Worm (Caenorhabditis elegans): ENCODE data around the gene EGAP2.1.
A peak's percentile ranks its signal among the peaks of the same experiment; 100 is the strongest.

Gene EGAP2.1

ce11 chrII:5237699-5238098, 6.5 kb downstream of the EGAP2.1 start (continued):
- TF ChIP-seq Y79H2A.3 (GFP tag; conservative IDR thresholded peaks at IDR 0.05) (0 out of 2 replicates have a peak, but pooled peaks have one; percentile 28), zim-3 (tag; optimal IDR thresholded peaks at IDR 0.05) (no peak), dox-1 (GFP tag; IDR thresholded peaks at IDR 0.05) (peak; percentile 64; the same call in 1 of the 2 replicates), tbp1 (GFP tag; optimal IDR thresholded peaks at IDR 0.05) (peak; percentile 93), lin-26 (GFP tag; IDR thresholded peaks at IDR 0.05) (peak; percentile 66; the same call in 1 of the 2 replicates), madf-6 (GFP tag; IDR thresholded peaks at IDR 0.05) (peak; percentile 52; the same call in 1 of the 2 replicates), snpc-3.4 (tag; optimal IDR thresholded peaks at IDR 0.05) (peak; percentile 4), Y53F4B.3 (GFP tag; IDR thresholded peaks at IDR 0.05) (no peak), pbrm-1 (GFP tag; IDR thresholded peaks at IDR 0.05) (peak; percentile 78), B0261.1 (tag; optimal IDR thresholded peaks at IDR 0.05) (peak; percentile 82), ztf-18 (tag; optimal IDR thresholded peaks at IDR 0.05) (peak; percentile 4), hsf-1 (GFP tag; IDR thresholded peaks at IDR 0.05) (no peak), ekl-4 (GFP tag; IDR thresholded peaks at IDR 0.05) (peak; percentile 53; the same call in 1 of the 2 replicates), ceh-27 (GFP tag; optimal IDR thresholded peaks at IDR 0.05) (peak; percentile 0), nhr-90 (tag; optimal IDR thresholded peaks at IDR 0.05) (peak; percentile 1), ceh-91 (GFP tag; IDR thresholded peaks at IDR 0.05) (no peak), lsl-1 (GFP tag; optimal IDR thresholded peaks at IDR 0.05) (peak; percentile 31), K11D2.4 (GFP tag; IDR thresholded peaks at IDR 0.05) (no peak), ztf-25 (GFP tag; IDR thresholded peaks at IDR 0.05) (peak; percentile 64; the same call in 1 of the 2 replicates), chd-7 (tag; optimal IDR thresholded peaks at IDR 0.05) (no peak), rpc-1 (optimal IDR thresholded peaks at IDR 0.05) (peak; percentile 61), rpc-1 (tag; optimal IDR thresholded peaks at IDR 0.05) (peak; percentile 75), him-1 (tag; optimal IDR thresholded peaks at IDR 0.05) (peak; percentile 70), hlh-26 (GFP tag; conservative IDR thresholded peaks at IDR 0.05) (no peak), D2030.7 (GFP tag; IDR thresholded peaks at IDR 0.05) (peak; percentile 54), aptf-3 (GFP tag; IDR thresholded peaks at IDR 0.05) (no peak), attf-3 (GFP tag; conservative IDR thresholded peaks at IDR 0.05) (no peak), dpff-1 (tag; optimal IDR thresholded peaks at IDR 0.05) (no peak), nfyb-1 (GFP tag; IDR thresholded peaks at IDR 0.05) (peak; percentile 80), rec-8 (tag; optimal IDR thresholded peaks at IDR 0.05) (no peak)

- TF ChIP-seq hsf-1 (GFP tag; IDR thresholded peaks at IDR 0.05): no peak
- no peak for TF ChIP-seq D2030.7 (GFP tag; IDR thresholded peaks at IDR 0.05)
- TF ChIP-seq T07F8.4 (tag; optimal IDR thresholded peaks at IDR 0.05): no peak
- no peak for TF ChIP-seq hmg-20 (GFP tag; IDR thresholded peaks at IDR 0.05)
- TF ChIP-seq ceh-40 (GFP tag; IDR thresholded peaks at IDR 0.05): no peak
These were observed 7.2 kb downstream of the EGAP2.1 start, which contains the start of gene pho-4 for ce11 chrII:5238366-5238765. TSS of gene pho-4 (minus strand) at chrII:5238466.

- TF ChIP-seq ceh-27 (GFP tag; optimal IDR thresholded peaks at IDR 0.05) (no peak), madf-3 (GFP tag; IDR thresholded peaks at IDR 0.05) (no peak), lin-40 (tag; optimal IDR thresholded peaks at IDR 0.05) (no peak), zfh-2 (GFP tag; conservative IDR thresholded peaks at IDR 0.05) (no peak), ceh-40 (GFP tag; IDR thresholded peaks at IDR 0.05) (no peak), hmg-20 (GFP tag; IDR thresholded peaks at IDR 0.05) (no peak), dpff-1 (tag; optimal IDR thresholded peaks at IDR 0.05) (no peak), Y53G8AR.9 (GFP tag; conservative IDR thresholded peaks at IDR 0.05) (no peak), rcor-1 (GFP tag; IDR thresholded peaks at IDR 0.05) (no peak), Y56A3A.18 (GFP tag; IDR thresholded peaks at IDR 0.05) (no peak), ztf-28 (GFP tag; IDR thresholded peaks at IDR 0.05) (no peak)
These were observed 10.3 kb downstream of the EGAP2.1 start, which contains the start of gene T16D1.1 for ce11 chrII:5241560-5241959. TSS of gene T16D1.1 (minus strand) at chrII:5241660.
